Fruit fly (Drosophila melanogaster): ENCODE results near the gene Ndc80.

DNA sequence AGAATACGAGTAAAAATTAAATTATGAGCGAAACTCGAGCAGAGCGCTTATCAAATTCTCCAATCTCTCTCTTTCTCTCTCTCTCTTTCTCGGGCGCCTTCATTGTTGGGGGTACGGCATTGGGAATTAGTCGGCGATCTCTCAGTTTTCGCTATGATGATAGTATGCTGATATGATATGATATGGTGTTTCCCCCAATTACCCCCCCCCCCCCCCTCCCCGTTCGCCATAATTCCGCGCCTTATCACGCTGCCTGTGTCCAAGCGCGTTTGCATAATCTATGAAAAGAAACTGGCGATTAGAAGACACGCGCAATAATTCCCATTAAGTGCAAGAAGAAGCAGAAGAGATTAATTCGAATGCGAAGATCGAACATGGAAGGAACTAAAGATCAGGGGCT lies 24.9 kb upstream of the Ndc80 start:
- no peak for TF ChIP-seq al (GFP tag; IDR thresholded peaks at IDR 0.05)
- no peak for TF ChIP-seq CG2875 (GFP tag; optimal IDR thresholded peaks at IDR 0.05)
- no peak for TF ChIP-seq B-H1 (GFP tag; IDR thresholded peaks at IDR 0.05)
- no peak for TF ChIP-seq CG1832 (GFP tag; optimal IDR thresholded peaks at IDR 0.05)
- no peak for TF ChIP-seq CG30403 (GFP tag; optimal IDR thresholded peaks at IDR 0.05)
- no peak for TF ChIP-seq CG3726 (GFP tag; IDR thresholded peaks at IDR 0.05)
- TF ChIP-seq CG9797 (GFP tag; optimal IDR thresholded peaks at IDR 0.05): no peak
- no peak for TF ChIP-seq HHEX (GFP tag; optimal IDR thresholded peaks at IDR 0.05)
- no peak for TF ChIP-seq CG18599 (GFP tag; optimal IDR thresholded peaks at IDR 0.05)
- no peak for TF ChIP-seq CG10209 (GFP tag; optimal IDR thresholded peaks at IDR 0.05)
- no peak for TF ChIP-seq Deaf1 (tag; optimal IDR thresholded peaks at IDR 0.05)
- TF ChIP-seq CG8388 (GFP tag; optimal IDR thresholded peaks at IDR 0.05): no peak
